Fruit fly (Drosophila melanogaster) whole organism, embryonic: ENCODE results near the gene CG3339.

Experiments
- Antp ChIP-seq: fragments of 200-800 bp; sonication (Bioruptor generic); optimal IDR thresholded peaks from 3 replicates; lab custom pipeline; 2016; ENCODE audit warnings: missing biosample characterization, missing genetic modification characterization
- Atf3 ChIP-seq: fragments of 200-800 bp; sonication (Bioruptor generic); optimal IDR thresholded peaks from 3 replicates; lab custom pipeline; 2016; ENCODE audit warnings: missing biosample characterization, missing genetic modification characterization
- Blimp-1 ChIP-seq: fragments of 200-800 bp; sonication (Bioruptor generic); optimal IDR thresholded peaks from 3 replicates; lab custom pipeline; 2018; ENCODE audit warnings: missing biosample characterization, missing genetic modification characterization, mild to moderate bottlenecking, moderate library complexity, missing genetic modification reagents
- CG10366 ChIP-seq: fragments of 200-800 bp; sonication (Bioruptor generic); IDR thresholded peaks from 2 replicates; pipeline ENCODE4 v1.3.6; 2022; ENCODE audit warnings: missing biosample characterization, missing genetic modification characterization
- CG10431 ChIP-seq: fragments of 200-800 bp; sonication (Bioruptor generic); optimal IDR thresholded peaks from 3 replicates; lab custom pipeline; 2018; ENCODE audit warnings: missing biosample characterization, mild to moderate bottlenecking, missing genetic modification characterization
- CG10462 ChIP-seq: fragments of 200-800 bp; sonication (Bioruptor generic); optimal IDR thresholded peaks from 2 replicates; lab custom pipeline; 2016; ENCODE audit warnings: missing biosample characterization, missing genetic modification characterization
- CG10654 ChIP-seq: fragments of 200-800 bp; sonication (Bioruptor generic); optimal IDR thresholded peaks from 2 replicates; lab custom pipeline; 2016; ENCODE audit warnings: missing biosample characterization, missing genetic modification characterization
- CG10959 ChIP-seq: fragments of 200-800 bp; sonication (Bioruptor generic); IDR thresholded peaks from 2 replicates; pipeline ENCODE4 v1.3.6; 2022; ENCODE audit warnings: missing biosample characterization, missing genetic modification characterization
- CG11085 ChIP-seq: fragments of 200-800 bp; sonication (Bioruptor generic); IDR thresholded peaks from 2 replicates; pipeline ENCODE4 v1.3.6; 2022; ENCODE audit warnings: missing biosample characterization, missing genetic modification characterization
- CG11247 ChIP-seq: fragments of 200-800 bp; sonication (Bioruptor generic); IDR thresholded peaks from 2 replicates; pipeline ENCODE4 v1.3.6; 2022; ENCODE audit warnings: missing biosample characterization, missing genetic modification characterization
- CG15479 ChIP-seq: fragments of 200-800 bp; sonication (Bioruptor generic); optimal IDR thresholded peaks from 3 replicates; lab custom pipeline; 2019; ENCODE audit warnings: missing biosample characterization, mild to moderate bottlenecking, missing genetic modification characterization, moderate library complexity
- CG18764 ChIP-seq: fragments of 200-800 bp; sonication (Bioruptor generic); optimal IDR thresholded peaks from 3 replicates; lab custom pipeline; 2016; ENCODE audit warnings: missing biosample characterization, missing genetic modification characterization
- CG31441 ChIP-seq: fragments of 200-800 bp; sonication (Bioruptor generic); IDR thresholded peaks from 2 replicates; pipeline ENCODE4 v1.3.6; 2022; ENCODE audit warnings: missing biosample characterization, missing genetic modification characterization
- CG32772 ChIP-seq: fragments of 200-800 bp; sonication (Bioruptor generic); IDR thresholded peaks from 2 replicates; pipeline ENCODE4 v1.3.6; 2022; ENCODE audit warnings: missing biosample characterization, missing genetic modification characterization
- CG34224 ChIP-seq: fragments of 200-800 bp; sonication (Bioruptor generic); IDR thresholded peaks from 3 replicates; pipeline ENCODE4 v1.3.6; 2022; ENCODE audit warnings: missing biosample characterization, missing genetic modification characterization; ENCODE audit not compliant: partially characterized antibody
- CG34376 ChIP-seq: fragments of 200-800 bp; sonication (Bioruptor generic); optimal IDR thresholded peaks from 2 replicates; lab custom pipeline; 2018; ENCODE audit warnings: missing biosample characterization, mild to moderate bottlenecking, missing genetic modification characterization
- CG6272 ChIP-seq: fragments of 200-800 bp; sonication (Bioruptor generic); IDR thresholded peaks from 2 replicates; pipeline ENCODE4 v1.3.6; 2022; ENCODE audit warnings: missing biosample characterization, missing genetic modification characterization
- CG7357 ChIP-seq: fragments of 200-800 bp; sonication (Bioruptor generic); IDR thresholded peaks from 3 replicates; pipeline ENCODE4 v1.3.6; 2022; ENCODE audit warnings: missing biosample characterization, missing genetic modification characterization
- CG7556 ChIP-seq: fragments of 200-800 bp; sonication (Bioruptor generic); optimal IDR thresholded peaks from 2 replicates; lab custom pipeline; 2017; ENCODE audit warnings: missing biosample characterization, mild to moderate bottlenecking, missing genetic modification characterization
- CG8281 ChIP-seq: fragments of 200-800 bp; sonication (Bioruptor generic); optimal IDR thresholded peaks from 2 replicates; lab custom pipeline; 2018; ENCODE audit warnings: missing biosample characterization, mild to moderate bottlenecking, missing genetic modification characterization, moderate library complexity
- CG9932 ChIP-seq: fragments of 200-800 bp; sonication (Bioruptor generic); IDR thresholded peaks from 2 replicates; pipeline ENCODE4 v1.3.6; 2022; ENCODE audit warnings: missing biosample characterization, missing genetic modification characterization
- CHES-1-like ChIP-seq: fragments of 200-800 bp; sonication (Bioruptor generic); optimal IDR thresholded peaks from 2 replicates; lab custom pipeline; 2016; ENCODE audit warnings: missing biosample characterization, missing genetic modification characterization
- E2f1 ChIP-seq: fragments of 200-800 bp; sonication (Bioruptor generic); IDR thresholded peaks from 2 replicates; pipeline ENCODE4 v1.3.6; 2022; ENCODE audit warnings: missing biosample characterization, missing genetic modification characterization
- E2f2 ChIP-seq: fragments of 200-800 bp; sonication (Bioruptor generic); IDR thresholded peaks from 2 replicates; pipeline ENCODE4 v1.3.6; 2022; ENCODE audit warnings: missing biosample characterization, missing genetic modification characterization
- H15 ChIP-seq: fragments of 200-800 bp; sonication (Bioruptor generic); IDR thresholded peaks from 3 replicates; pipeline ENCODE4 v1.3.6; 2022; ENCODE audit warnings: missing biosample characterization, missing genetic modification characterization
- NK7.1 ChIP-seq: fragments of 200-800 bp; sonication (Bioruptor generic); optimal IDR thresholded peaks from 3 replicates; lab custom pipeline; 2016; ENCODE audit warnings: missing biosample characterization, missing genetic modification characterization
- Oaz ChIP-seq: fragments of 200-800 bp; sonication (Bioruptor generic); IDR thresholded peaks from 2 replicates; pipeline ENCODE4 v1.3.6; 2022; ENCODE audit warnings: missing biosample characterization, missing genetic modification characterization
- Ptx1 ChIP-seq: fragments of 200-800 bp; sonication (Bioruptor generic); IDR thresholded peaks from 2 replicates; pipeline ENCODE4 v1.3.6; 2022; ENCODE audit warnings: missing biosample characterization, missing genetic modification characterization
- Sin3A ChIP-seq: fragments of >200 bp; optimal IDR thresholded peaks from 2 replicates; lab custom pipeline; 2018
- Usf ChIP-seq: fragments of 200-800 bp; sonication (Bioruptor generic); optimal IDR thresholded peaks from 2 replicates; lab custom pipeline; 2017; ENCODE audit warnings: missing genotype, missing biosample characterization, missing genetic modification characterization
- cad ChIP-seq: fragments of >200 bp; optimal IDR thresholded peaks from 2 replicates; lab custom pipeline; 2017; ENCODE audit warnings: missing biosample characterization, missing genetic modification characterization
- chinmo ChIP-seq: fragments of 200-800 bp; sonication (Bioruptor generic); IDR thresholded peaks from 4 replicates; pipeline ENCODE4 v1.3.6; 2022; ENCODE audit warnings: missing biosample characterization, missing genetic modification characterization; ENCODE audit not compliant: partially characterized antibody
- corto ChIP-seq: fragments of 200-800 bp; sonication (Bioruptor generic); optimal IDR thresholded peaks from 2 replicates; lab custom pipeline; 2016; ENCODE audit warnings: missing biosample characterization, mild to moderate bottlenecking, missing genetic modification characterization, moderate library complexity
- dati ChIP-seq: fragments of 200-800 bp; sonication (Bioruptor generic); IDR thresholded peaks from 2 replicates; pipeline ENCODE4 v1.3.6; 2022; ENCODE audit warnings: missing biosample characterization, missing genetic modification characterization
- fru ChIP-seq: fragments of >200 bp; optimal IDR thresholded peaks from 2 replicates; lab custom pipeline; 2017
- gem ChIP-seq: fragments of 200-800 bp; sonication (Bioruptor generic); optimal IDR thresholded peaks from 2 replicates; lab custom pipeline; 2019; ENCODE audit warnings: missing biosample characterization, mild to moderate bottlenecking, missing genetic modification characterization, moderate library complexity
- hbn ChIP-seq: fragments of 200-800 bp; sonication (Bioruptor generic); IDR thresholded peaks from 2 replicates; pipeline ENCODE4 v1.3.6; 2022; ENCODE audit warnings: missing biosample characterization, missing genetic modification characterization; ENCODE audit not compliant: partially characterized antibody
- jigr1 ChIP-seq: fragments of 200-800 bp; sonication (Bioruptor generic); IDR thresholded peaks from 3 replicates; pipeline ENCODE4 v1.3.6; 2022; ENCODE audit warnings: missing biosample characterization, missing genetic modification characterization
- jumu ChIP-seq: fragments of 200-800 bp; sonication (Bioruptor generic); optimal IDR thresholded peaks from 3 replicates; lab custom pipeline; 2016; ENCODE audit warnings: missing biosample characterization, missing genetic modification characterization
- maf-S ChIP-seq: fragments of 200-800 bp; sonication (Bioruptor generic); optimal IDR thresholded peaks from 2 replicates; lab custom pipeline; 2016; ENCODE audit warnings: missing biosample characterization, missing genetic modification characterization
- nau ChIP-seq: fragments of 200-800 bp; sonication (Bioruptor generic); optimal IDR thresholded peaks from 3 replicates; lab custom pipeline; 2017; ENCODE audit warnings: missing biosample characterization, mild to moderate bottlenecking, missing genetic modification characterization, missing genetic modification reagents
- pros ChIP-seq: fragments of 200-800 bp; sonication (Bioruptor generic); optimal IDR thresholded peaks from 3 replicates; lab custom pipeline; 2019; ENCODE audit warnings: missing biosample characterization, mild to moderate bottlenecking, missing genetic modification characterization, moderate library complexity
- so ChIP-seq: fragments of 200-800 bp; sonication (Bioruptor generic); IDR thresholded peaks from 3 replicates; pipeline ENCODE4 v1.3.6; 2022; ENCODE audit warnings: missing biosample characterization, missing genetic modification characterization
- sr ChIP-seq: fragments of 200-800 bp; sonication (Bioruptor generic); IDR thresholded peaks from 3 replicates; pipeline ENCODE4 v1.3.6; 2022; ENCODE audit warnings: missing biosample characterization, missing genetic modification characterization
- tx ChIP-seq: fragments of 200-800 bp; sonication (Bioruptor generic); optimal IDR thresholded peaks from 2 replicates; lab custom pipeline; 2016; ENCODE audit warnings: missing biosample characterization, missing genetic modification characterization
- unc-4 ChIP-seq: fragments of 200-800 bp; sonication (Bioruptor generic); IDR thresholded peaks from 2 replicates; pipeline ENCODE4 v1.3.6; 2022; ENCODE audit warnings: missing biosample characterization, missing genetic modification characterization; ENCODE audit not compliant: partially characterized antibody
- wdn ChIP-seq: fragments of 200-800 bp; sonication (Bioruptor generic); IDR thresholded peaks from 2 replicates; pipeline ENCODE4 v1.3.6; 2022; ENCODE audit warnings: missing biosample characterization, missing genetic modification characterization
- z ChIP-seq: fragments of 200-800 bp; sonication (Bioruptor generic); IDR thresholded peaks from 3 replicates; pipeline ENCODE4 v1.3.6; 2022; ENCODE audit warnings: missing biosample characterization, missing genetic modification characterization
- zen ChIP-seq: fragments of 200-800 bp; sonication (Bioruptor generic); optimal IDR thresholded peaks from 3 replicates; lab custom pipeline; 2018; ENCODE audit warnings: missing biosample characterization, mild to moderate bottlenecking, missing genetic modification characterization, moderate library complexity
- zf30C ChIP-seq: fragments of 200-800 bp; sonication (Bioruptor generic); optimal IDR thresholded peaks from 3 replicates; lab custom pipeline; 2018; ENCODE audit warnings: missing biosample characterization, mild to moderate bottlenecking, missing genetic modification characterization

The CG3339 gene

DNA sequence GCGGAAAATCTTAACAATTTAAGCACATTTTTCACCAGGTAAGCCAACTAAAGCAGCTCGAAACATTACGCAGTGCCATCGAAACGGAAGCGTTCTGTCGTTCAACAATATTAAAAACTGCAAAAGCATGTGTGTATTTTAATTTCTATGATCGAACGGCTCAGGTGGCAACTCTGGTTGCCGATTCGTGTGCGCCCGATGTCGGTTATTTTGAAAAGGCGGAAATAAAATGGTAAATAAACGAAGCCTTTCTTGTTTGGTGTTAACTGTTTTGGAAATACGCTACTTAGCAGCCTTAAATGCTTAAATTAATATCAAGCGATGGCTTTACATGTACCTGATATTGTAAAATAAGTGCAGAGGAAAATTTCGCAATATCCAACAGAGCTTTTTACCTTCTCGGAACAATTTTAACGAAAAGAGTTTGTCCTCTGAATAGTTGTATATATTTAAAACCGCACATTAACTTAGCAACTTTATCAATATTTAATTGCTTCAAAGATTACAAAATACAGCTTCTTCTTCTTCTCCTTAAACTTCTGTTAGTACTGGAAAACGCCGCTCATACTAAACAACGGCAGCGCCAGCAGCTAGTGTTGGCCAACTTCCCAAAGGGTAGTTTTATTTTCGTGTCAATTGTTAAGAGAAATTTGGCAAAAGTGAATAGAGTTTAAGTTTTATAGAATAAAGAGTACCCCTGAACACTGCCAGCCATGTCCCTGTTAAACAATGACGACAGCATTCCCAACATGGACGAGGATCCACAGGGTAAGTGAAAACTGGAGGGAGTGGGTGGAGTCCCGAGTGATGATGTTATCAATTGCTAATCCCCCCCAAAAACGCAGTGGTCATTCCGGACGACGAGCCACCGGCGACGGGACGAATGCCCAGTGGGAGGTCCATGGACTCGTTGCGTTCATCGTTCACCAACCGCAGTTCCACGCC, 48.7 kb downstream of the CG3339 start, which contains the start of gene CG5934 (continued):
- TF ChIP-seq cad (GFP tag; lab: Kevin White, UChicago): no peak
- TF ChIP-seq CG18764: no peak
- TF ChIP-seq CG31441 (GFP tag; lab: Robert Waterston, UW): 0 out of 2 replicates have a peak, but pooled peaks have one; percentile 8
- peak; percentile 24 for TF ChIP-seq zen
- TF ChIP-seq Usf (GFP tag; lab: Kevin White, UChicago): no peak
- TF ChIP-seq CG15479 (GFP tag; lab: Kevin White, UChicago): no peak
- TF ChIP-seq CHES-1-like (GFP tag; lab: Kevin White, UChicago): peak; percentile 40
- TF ChIP-seq CG10462 (GFP tag; lab: Kevin White, UChicago): no peak
- no peak for TF ChIP-seq Atf3 (GFP tag; lab: Kevin White, UChicago)
- TF ChIP-seq zf30C (GFP tag; lab: Kevin White, UChicago): no peak
- TF ChIP-seq CG34376 (GFP tag; lab: Kevin White, UChicago): peak; percentile 35
- TF ChIP-seq jigr1: no peak
- no peak for TF ChIP-seq corto (GFP tag; lab: Kevin White, UChicago)
- TF ChIP-seq sr (GFP tag; lab: Robert Waterston, UW): no peak
- TF ChIP-seq chinmo (GFP tag; lab: Robert Waterston, UW): no peak
- peak; percentile 35 for TF ChIP-seq maf-S (GFP tag; lab: Kevin White, UChicago)
- no peak for TF ChIP-seq CG6272 (GFP tag; lab: Robert Waterston, UW)
- peak; percentile 32; the same call in 1 of the 2 replicates for TF ChIP-seq Ptx1 (GFP tag; lab: Robert Waterston, UW)
- TF ChIP-seq CG10654 (GFP tag; lab: Kevin White, UChicago): peak; percentile 0
- 0 out of 2 replicates have a peak, but pooled peaks have one; percentile 46 for TF ChIP-seq CG11247 (GFP tag; lab: Robert Waterston, UW)
- TF ChIP-seq Sin3A: peak; percentile 33
- peak; percentile 2 for TF ChIP-seq tx
- no peak for TF ChIP-seq pros (GFP tag; lab: Kevin White, UChicago)
- 0 out of 3 replicates have a peak, but pooled peaks have one; percentile 27 for TF ChIP-seq so (GFP tag; lab: Robert Waterston, UW)
- no peak for TF ChIP-seq CG34224 (GFP tag; lab: Robert Waterston, UW)
- TF ChIP-seq wdn (GFP tag; lab: Robert Waterston, UW): no peak
- TF ChIP-seq H15 (GFP tag; lab: Robert Waterston, UW): no peak
- no peak for TF ChIP-seq z
- no peak for TF ChIP-seq CG10959 (GFP tag; lab: Robert Waterston, UW)
- TF ChIP-seq nau (GFP tag; lab: Kevin White, UChicago): no peak
- TF ChIP-seq jumu: peak; percentile 38
- TF ChIP-seq CG10431: peak; percentile 38
- TF ChIP-seq CG32772: no peak
- peak; percentile 68 for TF ChIP-seq CG9932 (GFP tag; lab: Robert Waterston, UW)
- TF ChIP-seq dati (GFP tag; lab: Robert Waterston, UW): no peak
- TF ChIP-seq CG7556: no peak
- TF ChIP-seq Oaz (GFP tag; lab: Robert Waterston, UW): no peak
- TF ChIP-seq CG8281 (tag; lab: Kevin White, UChicago): no peak
- TF ChIP-seq unc-4 (GFP tag; lab: Robert Waterston, UW): no peak
- TF ChIP-seq E2f2 (GFP tag; lab: Robert Waterston, UW): peak; percentile 62
- no peak for TF ChIP-seq NK7.1 (GFP tag; lab: Kevin White, UChicago)
- no peak for TF ChIP-seq E2f1 (GFP tag; lab: Robert Waterston, UW)
- no peak for TF ChIP-seq hbn (GFP tag; lab: Robert Waterston, UW)
- TF ChIP-seq CG11085: peak; percentile 14; the same call in 1 of the 2 replicates
- no peak for TF ChIP-seq gem (tag; lab: Kevin White, UChicago)
- TF ChIP-seq Antp (GFP tag; lab: Kevin White, UChicago): peak; percentile 61
- no peak for TF ChIP-seq Blimp-1
- TF ChIP-seq CG7357 (GFP tag; lab: Robert Waterston, UW): no peak
- no peak for TF ChIP-seq fru (lab: Kevin White, UChicago)
- TF ChIP-seq CG10366: peak; percentile 23; the same call in 1 of the 2 replicates
